Worm (Caenorhabditis elegans): ENCODE data around the gene H06I04.3.
A peak's percentile ranks its signal among the peaks of the same experiment; 100 is the strongest.

Gene H06I04.3

DNA sequence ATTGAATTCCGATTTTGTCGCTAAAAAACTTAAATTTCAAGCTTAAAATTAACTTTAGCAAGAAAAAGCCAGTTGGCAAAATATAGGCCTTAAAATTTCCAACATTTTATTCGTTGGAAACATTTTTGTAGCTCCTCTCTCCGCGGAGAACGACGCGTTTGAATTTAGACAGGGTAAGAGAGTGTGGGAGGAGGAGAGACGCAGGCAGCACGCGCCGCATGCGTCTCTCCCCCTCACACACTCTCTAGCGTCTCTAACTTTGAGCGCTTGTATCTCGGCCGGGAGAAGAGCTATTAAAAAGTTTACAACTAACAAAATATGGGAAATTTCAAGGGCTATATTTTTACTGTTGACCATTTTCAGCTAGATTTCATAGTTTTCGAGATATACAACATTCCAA, 9.0 kb upstream of the H06I04.3 start:
- TF ChIP-seq dao-5 (tag; optimal IDR thresholded peaks at IDR 0.05) (no peak), W03F9.2 (tag; optimal IDR thresholded peaks at IDR 0.05) (no peak), him-1 (tag; optimal IDR thresholded peaks at IDR 0.05) (no peak)

DNA sequence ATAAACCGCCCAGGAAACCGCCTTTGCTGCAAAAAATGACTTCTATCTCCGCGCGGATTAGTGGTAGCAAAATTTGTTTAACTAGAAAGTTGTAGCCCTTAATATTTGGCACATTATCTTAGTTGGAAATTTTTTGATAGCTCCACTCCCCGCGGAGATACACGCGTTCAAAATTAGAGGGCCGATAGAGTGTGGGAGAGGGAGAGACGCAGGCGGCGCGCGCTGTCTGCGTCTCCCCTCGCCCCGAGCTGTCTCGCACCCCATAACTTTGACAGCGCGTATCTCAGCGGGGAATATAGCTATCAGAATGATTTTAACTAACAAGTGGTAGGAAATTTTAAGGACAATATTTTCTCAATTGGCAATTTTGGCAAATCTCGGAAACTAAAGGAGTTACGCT, 7.2 kb upstream of the H06I04.3 start:
- no peak for TF ChIP-seq dao-5 (tag; optimal IDR thresholded peaks at IDR 0.05)
- TF ChIP-seq him-1 (tag; optimal IDR thresholded peaks at IDR 0.05) = no peak
- TF ChIP-seq W03F9.2 (tag; optimal IDR thresholded peaks at IDR 0.05) = no peak

DNA sequence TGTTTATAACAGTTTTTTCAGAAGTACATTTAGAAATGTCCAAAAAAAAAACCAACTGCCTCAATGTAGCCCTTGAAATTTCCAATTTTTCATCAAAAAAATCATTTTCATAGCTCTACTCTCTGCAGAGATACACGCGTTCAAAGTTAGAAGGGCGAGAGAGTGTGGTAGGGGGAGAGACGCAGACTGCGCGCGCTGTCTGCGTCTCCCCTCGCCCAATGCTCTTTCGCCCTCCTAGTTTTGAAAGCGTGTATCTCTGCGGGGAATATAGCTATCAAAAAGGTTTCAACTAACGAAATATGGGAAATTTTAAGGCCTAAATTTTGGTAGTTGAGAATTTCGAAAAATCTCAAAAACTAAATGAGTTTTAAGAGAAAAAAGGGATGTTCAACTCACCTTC, 6.8 kb upstream of the H06I04.3 start:
- TF ChIP-seq him-1 (tag; optimal IDR thresholded peaks at IDR 0.05) (no peak), dao-5 (tag; optimal IDR thresholded peaks at IDR 0.05) (no peak), W03F9.2 (tag; optimal IDR thresholded peaks at IDR 0.05) (no peak)

DNA sequence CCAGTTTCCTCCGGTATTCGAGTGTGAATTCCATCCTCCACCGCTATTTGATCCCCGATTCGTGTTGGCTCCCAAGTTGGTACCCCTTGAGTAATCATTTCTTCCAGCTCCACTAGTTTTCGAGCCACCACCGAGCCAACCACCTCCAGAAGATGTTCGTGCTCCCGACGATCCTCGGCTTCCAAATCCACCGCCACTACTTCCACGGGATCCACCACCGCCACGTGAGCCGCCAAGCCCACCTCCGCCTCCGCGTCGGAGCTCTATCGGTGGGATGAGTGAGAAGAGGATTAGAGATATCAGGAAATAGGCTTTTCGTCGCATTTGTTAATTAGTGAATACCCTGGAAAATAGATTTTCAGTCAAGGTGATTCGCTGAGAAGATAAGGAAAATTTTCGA, 6.3 kb upstream of the H06I04.3 start, which contains the start of gene H06I04.6:
Gene H06I04.6, minus strand, starts transcription at position 345 of the 400 bp plus-strand sequence.
- TF ChIP-seq W03F9.2 (tag; optimal IDR thresholded peaks at IDR 0.05) (no peak), dao-5 (tag; optimal IDR thresholded peaks at IDR 0.05) (no peak), him-1 (tag; optimal IDR thresholded peaks at IDR 0.05) (no peak)

DNA sequence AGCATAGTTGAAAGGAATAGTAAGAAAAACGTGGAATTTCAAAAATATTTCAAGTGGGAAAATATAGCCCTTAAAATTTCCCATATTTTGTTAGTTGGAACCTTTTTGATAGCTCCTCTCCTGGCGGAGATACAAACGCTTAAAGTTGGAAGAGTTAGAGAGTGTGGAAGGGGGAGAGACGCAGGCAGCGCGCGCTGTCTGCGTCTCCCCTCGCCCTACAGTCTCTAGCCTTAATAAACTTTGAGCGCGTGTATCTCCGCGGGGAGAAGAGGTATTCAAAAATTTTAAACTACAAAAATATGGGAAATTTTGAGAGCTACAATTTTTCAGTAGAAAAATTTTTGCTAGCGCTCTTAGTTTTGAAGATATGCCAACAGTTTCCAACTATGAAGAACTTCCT, 5.8 kb upstream of the H06I04.3 start:
- TF ChIP-seq dao-5 (tag; optimal IDR thresholded peaks at IDR 0.05) = no peak
- no peak for TF ChIP-seq W03F9.2 (tag; optimal IDR thresholded peaks at IDR 0.05)
- no peak for TF ChIP-seq him-1 (tag; optimal IDR thresholded peaks at IDR 0.05)

ce11 chrIII:3065876-3066509, 4.3 kb upstream of the H06I04.3 start:
- TF ChIP-seq W03F9.2 (tag; optimal IDR thresholded peaks at IDR 0.05) = peak; percentile 47
- no peak for TF ChIP-seq dao-5 (tag; optimal IDR thresholded peaks at IDR 0.05)

ce11 chrIII:3066769-3067168, 3.6 kb upstream of the H06I04.3 start:
- no peak for TF ChIP-seq W03F9.2 (tag; optimal IDR thresholded peaks at IDR 0.05)
- no peak for TF ChIP-seq dao-5 (tag; optimal IDR thresholded peaks at IDR 0.05)
- TF ChIP-seq him-1 (tag; optimal IDR thresholded peaks at IDR 0.05) = no peak

DNA sequence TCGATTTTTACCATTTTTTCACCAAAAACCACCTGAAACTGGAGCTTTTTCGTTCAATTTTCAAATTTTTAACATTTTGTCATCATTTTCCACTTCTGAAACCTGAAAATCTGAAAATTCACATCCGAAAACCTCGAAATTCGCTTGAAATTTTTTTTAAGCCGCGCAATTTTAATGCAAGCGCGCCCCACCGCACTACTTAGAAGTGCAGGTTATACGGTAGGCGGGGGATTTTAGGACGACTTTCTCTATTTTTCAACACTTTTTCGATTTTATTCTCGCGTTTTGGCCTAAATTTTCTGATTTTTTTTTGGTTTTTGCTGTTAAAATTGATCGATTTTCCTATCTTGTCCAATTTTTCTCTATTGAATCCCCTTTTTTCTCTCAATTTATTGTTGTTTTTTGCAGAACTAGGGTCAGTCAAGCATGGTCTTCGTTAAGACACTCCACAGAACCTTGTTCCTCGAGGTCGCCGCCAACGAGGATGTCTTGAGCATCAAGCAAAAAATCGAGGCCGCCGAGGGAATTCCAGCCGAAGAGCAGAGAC, 2.3 kb upstream of the H06I04.3 start, which contains the start of gene ubl-1:
Gene ubl-1, plus strand, starts transcription at position 402 of the 547 bp plus-strand sequence.
- peak; percentile 87 for TF ChIP-seq W03F9.2 (tag; optimal IDR thresholded peaks at IDR 0.05)
- TF ChIP-seq dao-5 (tag; optimal IDR thresholded peaks at IDR 0.05) = no peak
- TF ChIP-seq him-1 (tag; optimal IDR thresholded peaks at IDR 0.05) = peak; percentile 26

DNA sequence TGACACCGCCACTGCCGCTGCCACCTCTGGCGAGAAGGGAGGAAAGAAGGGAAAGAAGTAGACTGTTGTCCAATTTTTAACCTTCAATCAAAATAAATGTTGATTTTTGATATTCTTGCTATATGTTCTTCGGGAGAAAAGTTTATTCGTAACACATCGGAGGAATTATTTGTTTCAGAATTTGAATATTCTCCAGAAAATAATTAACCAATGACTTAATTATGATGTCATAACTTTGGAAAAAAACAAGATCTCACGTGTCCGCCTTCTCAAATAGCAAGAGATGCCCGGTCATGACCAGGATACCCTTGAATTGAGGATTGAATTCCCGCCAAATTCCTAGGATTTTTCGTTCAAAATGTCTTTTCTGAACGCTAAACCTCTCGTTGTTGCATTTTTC, 1.2 kb upstream of the H06I04.3 start:
- TF ChIP-seq him-1 (tag; optimal IDR thresholded peaks at IDR 0.05) (no peak), dao-5 (tag; optimal IDR thresholded peaks at IDR 0.05) (no peak), W03F9.2 (tag; optimal IDR thresholded peaks at IDR 0.05) (no peak)

DNA sequence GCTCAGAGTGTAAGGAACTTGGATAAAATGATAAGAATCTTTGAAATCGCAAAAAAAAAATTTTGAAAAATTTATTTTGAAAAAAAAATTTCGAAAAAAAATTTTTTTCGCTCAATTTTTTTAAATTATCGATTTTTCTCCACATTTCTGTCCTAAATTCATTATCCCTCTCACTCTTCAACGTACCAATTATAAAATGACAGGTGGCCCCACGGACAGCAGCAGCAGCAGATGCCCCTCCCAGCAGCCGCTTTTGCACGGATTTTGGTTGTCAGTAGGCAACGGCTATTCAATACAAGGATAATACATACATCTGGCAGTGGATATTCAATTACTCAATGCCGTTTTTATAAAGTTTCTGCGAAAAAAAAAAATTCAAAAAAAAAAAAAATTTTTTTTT, 16.1 kb downstream of the H06I04.3 start, which contains the start of gene sft-1:
Gene sft-1, plus strand, starts transcription at position 201 of the 400 bp plus-strand sequence.
- TF ChIP-seq dao-5 (tag; optimal IDR thresholded peaks at IDR 0.05) (no peak), W03F9.2 (tag; optimal IDR thresholded peaks at IDR 0.05) (no peak)

DNA sequence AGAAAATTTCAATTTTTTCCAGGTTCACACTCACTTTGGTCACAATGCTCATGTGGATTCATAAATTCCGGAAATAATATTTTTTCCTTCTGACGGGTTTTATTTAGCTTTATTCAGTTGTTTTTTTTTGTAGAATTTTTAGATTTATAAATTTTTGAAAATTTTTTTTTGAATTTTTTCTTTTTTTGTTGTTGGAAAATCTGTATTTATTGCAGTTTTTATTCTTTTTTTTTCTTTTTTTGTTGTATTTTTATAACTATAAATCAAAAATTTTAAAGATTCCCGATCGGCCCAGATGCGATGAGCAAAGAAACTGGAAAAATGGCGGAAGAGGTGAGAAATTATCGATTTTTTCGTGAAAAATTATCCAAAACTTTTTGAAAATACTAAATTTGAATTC, 21.2 kb downstream of the H06I04.3 start, which contains the start of gene ccep-135:
Gene ccep-135, plus strand, starts transcription at position 301 of the 400 bp plus-strand sequence.
- TF ChIP-seq him-1 (tag; optimal IDR thresholded peaks at IDR 0.05) (no peak), W03F9.2 (tag; optimal IDR thresholded peaks at IDR 0.05) (no peak), dao-5 (tag; optimal IDR thresholded peaks at IDR 0.05) (no peak)

ce11 chrIII:3094694-3095093, 24.4 kb downstream of the H06I04.3 start:
- TF ChIP-seq him-1 (tag; optimal IDR thresholded peaks at IDR 0.05) = no peak
- no peak for TF ChIP-seq W03F9.2 (tag; optimal IDR thresholded peaks at IDR 0.05)
- TF ChIP-seq dao-5 (tag; optimal IDR thresholded peaks at IDR 0.05) = no peak

ce11 chrIII:3096091-3096490, 25.8 kb downstream of the H06I04.3 start:
- TF ChIP-seq W03F9.2 (tag; optimal IDR thresholded peaks at IDR 0.05) (no peak), dao-5 (tag; optimal IDR thresholded peaks at IDR 0.05) (no peak), him-1 (tag; optimal IDR thresholded peaks at IDR 0.05) (no peak)

DNA sequence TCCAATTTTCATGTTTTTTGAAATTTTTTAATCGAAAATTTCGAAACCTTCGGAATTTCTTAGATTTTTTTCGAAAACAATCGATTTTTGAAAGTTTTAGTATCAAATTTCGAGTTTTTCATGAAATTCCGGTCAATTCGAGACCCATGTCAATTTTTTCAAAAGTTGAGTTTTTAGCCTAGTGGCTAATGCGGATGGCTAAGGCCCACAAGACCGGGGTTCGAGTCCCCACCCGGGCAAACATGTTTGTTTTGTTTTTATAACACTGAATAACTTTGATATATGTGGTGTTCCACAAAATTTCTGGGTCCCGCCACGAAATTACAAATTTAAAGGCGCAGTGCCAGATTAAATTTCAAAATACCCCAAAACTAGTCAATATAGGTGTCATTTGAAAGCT, 29.1 kb downstream of the H06I04.3 start:
- TF ChIP-seq dao-5 (tag; optimal IDR thresholded peaks at IDR 0.05) (no peak), him-1 (tag; optimal IDR thresholded peaks at IDR 0.05) (no peak), W03F9.2 (tag; optimal IDR thresholded peaks at IDR 0.05) (no peak)

DNA sequence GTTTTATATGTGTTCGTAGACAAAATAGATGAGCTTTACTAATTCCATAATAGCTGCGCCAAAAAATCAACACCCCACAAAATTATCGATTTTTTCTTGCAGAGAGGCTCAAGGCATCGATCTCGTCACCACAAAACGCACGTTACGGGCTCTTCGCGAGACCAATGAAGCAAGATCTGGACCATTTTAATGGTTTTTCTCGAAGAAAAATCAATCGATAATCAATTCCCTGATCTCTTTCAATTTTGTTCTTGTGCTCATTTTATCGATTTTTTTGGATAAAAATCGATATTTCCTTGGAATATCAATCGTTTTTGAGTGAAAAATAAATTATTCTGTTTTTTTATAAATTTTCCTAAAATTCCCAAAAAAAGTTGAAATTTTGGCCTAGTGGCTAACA, 29.8 kb downstream of the H06I04.3 start:
- no peak for TF ChIP-seq him-1 (tag; optimal IDR thresholded peaks at IDR 0.05)
- TF ChIP-seq dao-5 (tag; optimal IDR thresholded peaks at IDR 0.05) = no peak
- TF ChIP-seq W03F9.2 (tag; optimal IDR thresholded peaks at IDR 0.05) = no peak
